Worm (Caenorhabditis elegans): ENCODE results near the gene zip-12.

DNA sequence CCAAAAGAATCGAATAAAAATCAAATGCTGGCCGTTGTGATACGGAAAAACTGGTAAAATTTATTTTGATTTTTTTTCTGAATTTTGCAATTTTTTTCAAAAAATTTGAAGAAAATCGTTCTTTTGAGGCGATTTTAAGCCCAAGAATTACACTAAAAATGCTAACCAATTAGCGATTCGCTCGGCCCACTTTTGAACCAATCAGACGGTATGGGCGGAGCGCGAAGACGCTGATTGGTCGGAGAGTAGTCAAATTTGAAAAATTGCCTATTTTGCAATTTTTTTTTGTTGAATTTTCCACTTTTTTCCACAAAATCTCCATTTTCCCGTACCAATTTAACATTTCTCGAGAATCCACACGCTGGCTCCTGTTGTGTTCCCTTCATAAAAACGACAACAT lies 45.6 kb downstream of the zip-12 start:
- TF ChIP-seq B0019.2 (GFP tag; conservative IDR thresholded peaks at IDR 0.05), result no peak
- TF ChIP-seq dpff-1 (tag; optimal IDR thresholded peaks at IDR 0.05), result no peak
- TF ChIP-seq lag-1 (GFP tag; IDR thresholded peaks at IDR 0.05), result no peak
- no peak for TF ChIP-seq ekl-4 (GFP tag; IDR thresholded peaks at IDR 0.05)
- TF ChIP-seq ceh-27 (GFP tag; optimal IDR thresholded peaks at IDR 0.05), result no peak
- no peak for TF ChIP-seq lsy-27 (tag; optimal IDR thresholded peaks at IDR 0.05; ENCODE audit: borderline replicate concordance, insufficient read depth)
- TF ChIP-seq sptf-2 (GFP tag; optimal IDR thresholded peaks at IDR 0.05), result no peak
- no peak for TF ChIP-seq hrde-1 (tag; optimal IDR thresholded peaks at IDR 0.05; ENCODE audit: borderline replicate concordance)
- TF ChIP-seq ztf-3 (GFP tag; optimal IDR thresholded peaks at IDR 0.05), result no peak
